Fruit fly (Drosophila melanogaster) whole organism, embryonic: ENCODE data around the gene CG1847.
A peak's percentile ranks its signal among the peaks of the same experiment; 100 is the strongest.

Experiments
- Antp ChIP-seq: fragments of 200-800 bp; sonication (Bioruptor generic); optimal IDR thresholded peaks from 3 replicates; lab custom pipeline; 2016; ENCODE audit warnings: missing biosample characterization, missing genetic modification characterization
- CG14667 ChIP-seq: fragments of 200-800 bp; sonication (Bioruptor generic); IDR thresholded peaks from 2 replicates; pipeline ENCODE4 v1.3.6; 2022; ENCODE audit warnings: missing biosample characterization, missing genetic modification characterization
- CG15073 ChIP-seq: fragments of 200-800 bp; sonication (Bioruptor generic); optimal IDR thresholded peaks from 2 replicates; lab custom pipeline; 2016; ENCODE audit warnings: missing biosample characterization, missing genetic modification characterization
- CG1529 ChIP-seq: fragments of 200-800 bp; sonication (Bioruptor generic); optimal IDR thresholded peaks from 3 replicates; lab custom pipeline; 2018; ENCODE audit warnings: missing biosample characterization, missing genetic modification characterization
- CG16813 ChIP-seq: fragments of 200-800 bp; sonication (Bioruptor generic); IDR thresholded peaks from 3 replicates; pipeline ENCODE4 v1.3.6; 2022; ENCODE audit warnings: missing biosample characterization, missing genetic modification characterization; ENCODE audit not compliant: partially characterized antibody
- CG2712 ChIP-seq: fragments of 200-800 bp; optimal IDR thresholded peaks from 3 replicates; lab custom pipeline; 2019; ENCODE audit warnings: missing biosample characterization, mild to moderate bottlenecking, missing genetic modification characterization, moderate library complexity
- CG30020 ChIP-seq: fragments of 200-800 bp; optimal IDR thresholded peaks from 2 replicates; lab custom pipeline; 2019; ENCODE audit warnings: missing biosample characterization, mild to moderate bottlenecking, missing genetic modification characterization, moderate library complexity
- CG32772 ChIP-seq: fragments of 200-800 bp; sonication (Bioruptor generic); IDR thresholded peaks from 2 replicates; pipeline ENCODE4 v1.3.6; 2022; ENCODE audit warnings: missing biosample characterization, missing genetic modification characterization
- CG33213 ChIP-seq: fragments of 200-800 bp; sonication (Bioruptor generic); optimal IDR thresholded peaks from 3 replicates; lab custom pipeline; 2016; ENCODE audit warnings: missing biosample characterization, missing genetic modification characterization
- CG5180 ChIP-seq: fragments of 200-800 bp; sonication (Bioruptor generic); optimal IDR thresholded peaks from 3 replicates; lab custom pipeline; 2017; ENCODE audit warnings: missing biosample characterization, missing genetic modification characterization, mild to moderate bottlenecking, moderate library complexity, missing genetic modification reagents
- CG6689 ChIP-seq: fragments of 200-800 bp; sonication (Bioruptor generic); IDR thresholded peaks from 2 replicates; pipeline ENCODE4 v1.3.6; 2022; ENCODE audit warnings: missing biosample characterization, missing genetic modification characterization
- CTCF ChIP-seq: fragments of 200-800 bp; sonication (Bioruptor generic); optimal IDR thresholded peaks from 2 replicates; lab custom pipeline; 2017; ENCODE audit warnings: missing biosample characterization, mild to moderate bottlenecking, missing genetic modification characterization, moderate library complexity
- D19A ChIP-seq: fragments of 200-800 bp; optimal IDR thresholded peaks from 3 replicates; lab custom pipeline; 2019; ENCODE audit warnings: missing biosample characterization, mild to moderate bottlenecking, missing genetic modification characterization, moderate library complexity
- Dref ChIP-seq: fragments of 200-800 bp; sonication (Bioruptor generic); IDR thresholded peaks from 2 replicates; pipeline ENCODE4 v1.3.6; 2022; ENCODE audit warnings: missing biosample characterization, missing genetic modification characterization
- E2f2 ChIP-seq: fragments of 200-800 bp; sonication (Bioruptor generic); IDR thresholded peaks from 2 replicates; pipeline ENCODE4 v1.3.6; 2022; ENCODE audit warnings: missing biosample characterization, missing genetic modification characterization
- Hey ChIP-seq: fragments of 200-800 bp; sonication (Bioruptor generic); optimal IDR thresholded peaks from 3 replicates; lab custom pipeline; 2018; ENCODE audit warnings: missing biosample characterization, mild to moderate bottlenecking, missing genetic modification characterization
- HmgZ ChIP-seq: fragments of 200-800 bp; sonication (Bioruptor generic); optimal IDR thresholded peaks from 2 replicates; lab custom pipeline; 2018; ENCODE audit warnings: missing biosample characterization, mild to moderate bottlenecking, missing genetic modification characterization
- Hr39 ChIP-seq: fragments of >200 bp; optimal IDR thresholded peaks from 2 replicates; lab custom pipeline; 2017
- Hsf ChIP-seq: fragments of 200-800 bp; sonication (Bioruptor generic); optimal IDR thresholded peaks from 3 replicates; lab custom pipeline; 2016; ENCODE audit warnings: missing biosample characterization, missing genetic modification characterization
- Lim3 ChIP-seq: fragments of 200-800 bp; sonication (Bioruptor generic); IDR thresholded peaks from 2 replicates; pipeline ENCODE4 v1.3.6; 2022; ENCODE audit warnings: missing biosample characterization, missing genetic modification characterization
- MBD-R2 ChIP-seq: fragments of 200-800 bp; sonication (Bioruptor generic); IDR thresholded peaks from 2 replicates; pipeline ENCODE4 v1.3.6; 2022; ENCODE audit warnings: missing biosample characterization, missing genetic modification characterization
- NC2α ChIP-seq: fragments of 200-800 bp; sonication (Bioruptor generic); optimal IDR thresholded peaks from 2 replicates; lab custom pipeline; 2016; ENCODE audit warnings: missing biosample characterization, missing genetic modification characterization
- Neu2 ChIP-seq: fragments of 200-800 bp; sonication (Bioruptor generic); optimal IDR thresholded peaks from 3 replicates; lab custom pipeline; 2016; ENCODE audit warnings: missing biosample characterization, missing genetic modification characterization, borderline replicate concordance
- Oaz ChIP-seq: fragments of 200-800 bp; sonication (Bioruptor generic); IDR thresholded peaks from 2 replicates; pipeline ENCODE4 v1.3.6; 2022; ENCODE audit warnings: missing biosample characterization, missing genetic modification characterization
- Rx ChIP-seq: fragments of 200-800 bp; sonication (Bioruptor generic); IDR thresholded peaks from 2 replicates; pipeline ENCODE4 v1.3.6; 2022; ENCODE audit warnings: missing biosample characterization, missing genetic modification characterization
- TFAM ChIP-seq: fragments of 200-800 bp; sonication (Bioruptor generic); optimal IDR thresholded peaks from 2 replicates; lab custom pipeline; 2017; ENCODE audit warnings: missing biosample characterization, missing genetic modification characterization, inconsistent platforms
- ab ChIP-seq: fragments of 200-800 bp; sonication (Bioruptor generic); optimal IDR thresholded peaks from 2 replicates; lab custom pipeline; 2016; ENCODE audit warnings: missing biosample characterization, missing genetic modification characterization
- ash1 ChIP-seq: fragments of 200-800 bp; sonication (Bioruptor generic); optimal IDR thresholded peaks from 2 replicates; lab custom pipeline; 2018; ENCODE audit warnings: missing biosample characterization, mild to moderate bottlenecking, missing genetic modification characterization
- ato ChIP-seq: fragments of 200-800 bp; sonication (Bioruptor generic); IDR thresholded peaks from 2 replicates; pipeline ENCODE4 v1.3.6; 2022; ENCODE audit warnings: missing biosample characterization, missing genetic modification characterization; ENCODE audit not compliant: partially characterized antibody
- bigmax ChIP-seq: fragments of 200-800 bp; sonication (Bioruptor generic); optimal IDR thresholded peaks from 2 replicates; lab custom pipeline; 2018; ENCODE audit warnings: missing biosample characterization, mild to moderate bottlenecking, missing genetic modification characterization
- bowl ChIP-seq: fragments of 200-800 bp; sonication (Bioruptor generic); IDR thresholded peaks from 2 replicates; pipeline ENCODE4 v1.3.6; 2022; ENCODE audit warnings: missing biosample characterization, missing genetic modification characterization
- br ChIP-seq: fragments of >200 bp; optimal IDR thresholded peaks from 2 replicates; lab custom pipeline; 2017
- btn ChIP-seq: fragments of 200-800 bp; sonication (Bioruptor generic); optimal IDR thresholded peaks from 2 replicates; lab custom pipeline; 2016; ENCODE audit warnings: missing biosample characterization, missing genetic modification characterization
- crol ChIP-seq: fragments of 200-800 bp; sonication (Bioruptor generic); IDR thresholded peaks from 2 replicates; pipeline ENCODE4 v1.3.6; 2022; ENCODE audit warnings: missing biosample characterization, missing genetic modification characterization
- da ChIP-seq: fragments of 200-800 bp; sonication (Bioruptor generic); optimal IDR thresholded peaks from 2 replicates; lab custom pipeline; 2016; ENCODE audit warnings: missing biosample characterization, missing genetic modification characterization
- emc ChIP-seq: fragments of 200-800 bp; sonication (Bioruptor generic); optimal IDR thresholded peaks from 2 replicates; lab custom pipeline; 2016; ENCODE audit warnings: missing biosample characterization, missing genetic modification characterization
- ftz-f1 ChIP-seq: fragments of 200-800 bp; sonication (Bioruptor generic); optimal IDR thresholded peaks from 2 replicates; lab custom pipeline; 2016; ENCODE audit warnings: missing biosample characterization, missing genetic modification characterization
- gfzf ChIP-seq: fragments of 200-800 bp; sonication (Bioruptor generic); optimal IDR thresholded peaks from 2 replicates; lab custom pipeline; 2016; ENCODE audit warnings: missing biosample characterization, mild to moderate bottlenecking, missing genetic modification characterization, moderate library complexity
- ind ChIP-seq: fragments of 200-800 bp; sonication (Bioruptor generic); optimal IDR thresholded peaks from 3 replicates; lab custom pipeline; 2016; ENCODE audit warnings: missing biosample characterization, missing genetic modification characterization
- insv ChIP-seq, 2 experiments: fragments of 200-800 bp; sonication (Bioruptor generic); optimal IDR thresholded peaks; 3 replicates each; lab custom pipeline; 2016 to 2018; ENCODE audit warnings: missing biosample characterization in 2 of 2, missing genetic modification characterization in 2 of 2
- lola ChIP-seq, 3 experiments: fragments of >200 bp in 2 of 3; fragments of 200-800 bp in 1 of 3; sonication (Bioruptor generic) in 1 of 3; optimal IDR thresholded peaks; 2 replicates each; lab custom pipeline; 2017 to 2019; ENCODE audit warnings: missing biosample characterization in 3 of 3, missing genetic modification characterization in 3 of 3, mild to moderate bottlenecking in 1 of 3, moderate library complexity in 1 of 3
- peb ChIP-seq: fragments of 200-800 bp; sonication (Bioruptor generic); IDR thresholded peaks from 2 replicates; pipeline ENCODE4 v1.3.6; 2022; ENCODE audit warnings: missing biosample characterization, missing genetic modification characterization
- pnt ChIP-seq: fragments of 200-800 bp; sonication (Bioruptor generic); optimal IDR thresholded peaks from 3 replicates; lab custom pipeline; 2016; ENCODE audit warnings: missing biosample characterization, missing genetic modification characterization
- pros ChIP-seq: fragments of 200-800 bp; sonication (Bioruptor generic); optimal IDR thresholded peaks from 3 replicates; lab custom pipeline; 2019; ENCODE audit warnings: missing biosample characterization, mild to moderate bottlenecking, missing genetic modification characterization, moderate library complexity
- sd ChIP-seq: fragments of 200-800 bp; sonication (Bioruptor generic); optimal IDR thresholded peaks from 3 replicates; lab custom pipeline; 2018; ENCODE audit warnings: missing biosample characterization, mild to moderate bottlenecking, missing genetic modification characterization, moderate library complexity
- shn ChIP-seq: fragments of 200-800 bp; sonication (Bioruptor generic); optimal IDR thresholded peaks from 3 replicates; lab custom pipeline; 2016; ENCODE audit warnings: missing biosample characterization, missing genetic modification characterization
- tin ChIP-seq: fragments of 200-800 bp; sonication (Bioruptor generic); optimal IDR thresholded peaks from 3 replicates; lab custom pipeline; 2016; ENCODE audit warnings: missing biosample characterization, missing genetic modification characterization
- unc-4 ChIP-seq: fragments of 200-800 bp; sonication (Bioruptor generic); IDR thresholded peaks from 2 replicates; pipeline ENCODE4 v1.3.6; 2022; ENCODE audit warnings: missing biosample characterization, missing genetic modification characterization; ENCODE audit not compliant: partially characterized antibody
- usp ChIP-seq: fragments of >200 bp; optimal IDR thresholded peaks from 2 replicates; lab custom pipeline; 2017; ENCODE audit warnings: missing biosample characterization, missing genetic modification characterization
- z ChIP-seq: fragments of 200-800 bp; sonication (Bioruptor generic); IDR thresholded peaks from 3 replicates; pipeline ENCODE4 v1.3.6; 2022; ENCODE audit warnings: missing biosample characterization, missing genetic modification characterization
- zf30C ChIP-seq: fragments of 200-800 bp; sonication (Bioruptor generic); optimal IDR thresholded peaks from 3 replicates; lab custom pipeline; 2018; ENCODE audit warnings: missing biosample characterization, mild to moderate bottlenecking, missing genetic modification characterization

The CG1847 gene

dm6 chrX:11857522-11858438 is 11.2 kb upstream of the CG1847 start (continued):
- TF ChIP-seq emc (GFP tag; lab: Kevin White, UChicago) (no peak), CTCF (peak; percentile 55), usp (no peak), lola (GFP tag; optimal IDR thresholded peaks at IDR 0.05; lab: Kevin White, UChicago) (peak in 1 of 3 experiments; percentile 67), Hsf (GFP tag; lab: Kevin White, UChicago) (peak; percentile 68), bigmax (no peak), Hey (tag; lab: Kevin White, UChicago) (no peak), CG16813 (no peak), Oaz (GFP tag; lab: Robert Waterston, UW) (peak; percentile 70), CG30020 (tag; lab: Kevin White, UChicago) (peak; percentile 49), E2f2 (peak; percentile 57; the same call in 1 of the 2 replicates), HmgZ (peak; percentile 34), pnt (peak; percentile 81), CG1529 (GFP tag; lab: Kevin White, UChicago) (peak; percentile 65), Rx (GFP tag; lab: Robert Waterston, UW) (peak; percentile 75; the same call in 1 of the 2 replicates), TFAM (GFP tag; lab: Kevin White, UChicago) (peak; percentile 15), tin (GFP tag; lab: Kevin White, UChicago) (peak; percentile 60), shn (peak; percentile 6), zf30C (GFP tag; lab: Kevin White, UChicago) (peak; percentile 58), pros (no peak), CG32772 (GFP tag; lab: Robert Waterston, UW) (peak; percentile 84), bowl (peak; percentile 36; the same call in 1 of the 2 replicates), insv (GFP tag; optimal IDR thresholded peaks at IDR 0.05; lab: Kevin White, UChicago) (no peak), CG14667 (peak; percentile 73), Dref (no peak), ftz-f1 (GFP tag; lab: Kevin White, UChicago) (peak; percentile 35), CG15073 (no peak), Antp (peak; percentile 64), ab (GFP tag; lab: Kevin White, UChicago) (no peak), br (lab: Kevin White, UChicago) (no peak), crol (no peak), MBD-R2 (GFP tag; lab: Robert Waterston, UW) (no peak), sd (tag; lab: Kevin White, UChicago) (no peak), CG6689 (GFP tag; lab: Robert Waterston, UW) (peak; percentile 87), ind (GFP tag; lab: Kevin White, UChicago) (peak; percentile 61), z (GFP tag; lab: Robert Waterston, UW) (0 out of 3 replicates have a peak, but pooled peaks have one; percentile 6), CG2712 (tag; lab: Kevin White, UChicago) (peak; percentile 94), Lim3 (GFP tag; lab: Robert Waterston, UW) (no peak), ato (GFP tag; lab: Robert Waterston, UW) (no peak), ash1 (GFP tag; lab: Kevin White, UChicago) (no peak), gfzf (GFP tag; lab: Kevin White, UChicago) (no peak), peb (GFP tag; lab: Robert Waterston, UW) (peak; percentile 73; the same call in 1 of the 2 replicates), NC2α (GFP tag; lab: Kevin White, UChicago) (no peak), CG5180 (GFP tag; lab: Kevin White, UChicago) (peak; percentile 37), unc-4 (GFP tag; lab: Robert Waterston, UW) (no peak), CG33213 (GFP tag; lab: Kevin White, UChicago) (peak; percentile 21), da (no peak), Hr39 (no peak), btn (no peak), D19A (tag; lab: Kevin White, UChicago) (no peak), Neu2 (GFP tag; lab: Kevin White, UChicago) (no peak)
